Worm (Caenorhabditis elegans) whole organism, late embryonic: ENCODE data around the gene egl-9.

ENCODE experiments used
- ama-1 ChIP-seq: fragments of 150-350 bp; optimal IDR thresholded peaks from 2 replicates; lab custom pipeline; 2014
- nfya-1 ChIP-seq: sonication (generic microtip); optimal IDR thresholded peaks from 2 replicates; lab custom pipeline; 2017; ENCODE audit warnings: missing genetic modification characterization, mild to moderate bottlenecking, missing compliant biosample characterization, antibody characterized with exemption, moderate library complexity
- odd-2 ChIP-seq: sonication (generic microtip); optimal IDR thresholded peaks from 2 replicates; lab custom pipeline; 2017; ENCODE audit warnings: antibody characterized with exemption, mild to moderate bottlenecking, missing genetic modification characterization, missing compliant biosample characterization
- pag-3 ChIP-seq: sonication (generic microtip); optimal IDR thresholded peaks from 2 replicates; lab custom pipeline; 2016; ENCODE audit warnings: missing compliant biosample characterization, missing genetic modification characterization, borderline replicate concordance
- pqm-1 ChIP-seq: sonication (generic microtip); optimal IDR thresholded peaks from 2 replicates; lab custom pipeline; 2016; ENCODE audit warnings: missing genetic modification characterization, missing compliant biosample characterization
- syd-9 ChIP-seq: sonication (generic microtip); optimal IDR thresholded peaks from 2 replicates; lab custom pipeline; 2016; ENCODE audit warnings: mild to moderate bottlenecking, missing genetic modification characterization, moderate library complexity, missing compliant biosample characterization

- TF ChIP-seq odd-2 (tag; lab: Kevin White, UChicago) (no peak), pag-3 (tag; lab: Kevin White, UChicago) (no peak), ama-1 (lab: Kevin White, UChicago) (no peak), nfya-1 (tag; lab: Kevin White, UChicago) (no peak), syd-9 (tag; lab: Kevin White, UChicago) (no peak), pqm-1 (no peak)
Measured at ce11 chrV:10464160-10464559, 4.2 kb upstream of the egl-9 start.
